Fruit fly (Drosophila melanogaster) whole organism, wandering third instar larva: ENCODE results near the gene CG31924.

Experiments used
- Abd-B ChIP-seq: fragments of >200 bp; optimal IDR thresholded peaks from 2 replicates; lab custom pipeline; 2017; ENCODE audit warnings: missing biosample characterization, missing genetic modification characterization
- CG32264 ChIP-seq: fragments of 200-800 bp; sonication (Bioruptor generic); optimal IDR thresholded peaks from 2 replicates; lab custom pipeline; 2016; ENCODE audit warnings: missing biosample characterization, missing genetic modification characterization
- CG9705 ChIP-seq: fragments of 200-800 bp; sonication (Bioruptor generic); optimal IDR thresholded peaks from 2 replicates; lab custom pipeline; 2018; ENCODE audit warnings: missing biosample characterization, mild to moderate bottlenecking, missing genetic modification characterization
- CrebA ChIP-seq: fragments of 200-800 bp; sonication (Bioruptor generic); optimal IDR thresholded peaks from 2 replicates; lab custom pipeline; 2016; ENCODE audit warnings: missing biosample characterization, mild to moderate bottlenecking, missing genetic modification characterization, borderline replicate concordance
- Dfd ChIP-seq: fragments of >200 bp; optimal IDR thresholded peaks from 2 replicates; lab custom pipeline; 2017; ENCODE audit warnings: missing biosample characterization, missing genetic modification characterization
- GATAd ChIP-seq: sonication (Bioruptor generic); optimal IDR thresholded peaks from 2 replicates; lab custom pipeline; 2016; ENCODE audit warnings: missing biosample characterization, missing genetic modification characterization
- HLH106 ChIP-seq: fragments of 200-800 bp; optimal IDR thresholded peaks from 3 replicates; lab custom pipeline; 2019; ENCODE audit warnings: missing biosample characterization, mild to moderate bottlenecking, missing genetic modification characterization, moderate library complexity
- Hnf4 ChIP-seq: fragments of 200-800 bp; sonication (Bioruptor generic); optimal IDR thresholded peaks from 2 replicates; lab custom pipeline; 2016; ENCODE audit warnings: missing biosample characterization, mild to moderate bottlenecking, missing genetic modification characterization
- Hr83 ChIP-seq: fragments of 200-300 bp; sonication (Bioruptor generic); optimal IDR thresholded peaks from 2 replicates; lab custom pipeline; 2016; ENCODE audit warnings: missing biosample characterization, mild to moderate bottlenecking, missing genetic modification characterization, moderate library complexity; ENCODE audit not compliant: poor library complexity, severe bottlenecking
- Jra ChIP-seq: sonication (Bioruptor generic); optimal IDR thresholded peaks from 2 replicates; lab custom pipeline; 2016; ENCODE audit warnings: missing biosample characterization, missing genetic modification characterization
- Mio ChIP-seq: sonication (Bioruptor generic); optimal IDR thresholded peaks from 2 replicates; lab custom pipeline; 2016; ENCODE audit warnings: missing biosample characterization, missing genetic modification characterization
- Myc ChIP-seq: fragments of >200 bp; optimal IDR thresholded peaks from 2 replicates; lab custom pipeline; 2017
- N ChIP-seq: fragments of >200 bp; optimal IDR thresholded peaks from 2 replicates; lab custom pipeline; 2018; ENCODE audit warnings: missing biosample characterization, missing external identifiers, missing genetic modification characterization
- OdsH ChIP-seq: fragments of 200-800 bp; sonication (Bioruptor generic); optimal IDR thresholded peaks from 2 replicates; lab custom pipeline; 2016; ENCODE audit warnings: missing biosample characterization, mild to moderate bottlenecking, missing genetic modification characterization
- Rel ChIP-seq, 2 experiments: fragments of 200-800 bp; sonication (Bioruptor generic) in 1 of 2; optimal IDR thresholded peaks; 2 replicates in 1 of 2; 3 replicates in 1 of 2; lab custom pipeline; 2016 to 2019; ENCODE audit warnings: mild to moderate bottlenecking in 2 of 2, missing biosample characterization in 2 of 2, missing genetic modification characterization in 2 of 2, moderate library complexity in 1 of 2
- Sp1 ChIP-seq: fragments of 200-800 bp; sonication (Bioruptor generic); optimal IDR thresholded peaks from 3 replicates; lab custom pipeline; 2019; ENCODE audit warnings: missing biosample characterization, mild to moderate bottlenecking, missing genetic modification characterization, moderate library complexity
- Vsx2 ChIP-seq: fragments of 200-300, 225-300 bp; sonication (Bioruptor generic); optimal IDR thresholded peaks from 2 replicates; lab custom pipeline; 2018; ENCODE audit warnings: missing biosample characterization, missing genetic modification characterization; ENCODE audit not compliant: partially characterized antibody
- br ChIP-seq: fragments of 200-800 bp; sonication (Bioruptor generic); optimal IDR thresholded peaks from 2 replicates; lab custom pipeline; 2016; ENCODE audit warnings: missing biosample characterization, missing genetic modification characterization
- brk ChIP-seq: fragments of 200-800 bp; sonication (Bioruptor generic); optimal IDR thresholded peaks from 2 replicates; lab custom pipeline; 2016; ENCODE audit warnings: missing biosample characterization, mild to moderate bottlenecking, missing genetic modification characterization
- dl ChIP-seq, 2 experiments: fragments of 175-275, 200-275 bp in 1 of 2; fragments of 200-275 bp in 1 of 2; sonication (Bioruptor generic); optimal IDR thresholded peaks; lab custom pipeline; 2018; ENCODE audit warnings: mild to moderate bottlenecking in 2 of 2, missing biosample characterization in 2 of 2, missing genetic modification characterization in 2 of 2, moderate library complexity in 2 of 2; ENCODE audit not compliant: partially characterized antibody in 2 of 2, insufficient read depth in 1 of 2
- dsf ChIP-seq: sonication (Bioruptor generic); optimal IDR thresholded peaks from 2 replicates; lab custom pipeline; 2016; ENCODE audit warnings: missing biosample characterization, missing genetic modification characterization, borderline replicate concordance
- ey ChIP-seq: fragments of 200-800 bp; sonication (Bioruptor generic); optimal IDR thresholded peaks from 2 replicates; lab custom pipeline; 2016; ENCODE audit warnings: missing biosample characterization, missing genetic modification characterization
- fru ChIP-seq: fragments of 200-800 bp; sonication (Bioruptor generic); optimal IDR thresholded peaks from 3 replicates; lab custom pipeline; 2016; ENCODE audit warnings: missing biosample characterization, mild to moderate bottlenecking, missing genetic modification characterization
- h ChIP-seq: fragments of 200-800 bp; sonication (Bioruptor generic); optimal IDR thresholded peaks from 3 replicates; lab custom pipeline; 2016; ENCODE audit warnings: missing biosample characterization, mild to moderate bottlenecking, missing genetic modification characterization
- jim ChIP-seq: fragments of 175-275, 200-325 bp; sonication (Bioruptor generic); optimal IDR thresholded peaks from 2 replicates; lab custom pipeline; 2016; ENCODE audit warnings: missing biosample characterization, mild to moderate bottlenecking, missing genetic modification characterization
- lola ChIP-seq: fragments of >200 bp; optimal IDR thresholded peaks from 2 replicates; lab custom pipeline; 2017; ENCODE audit warnings: missing biosample characterization, missing genetic modification characterization
- pan ChIP-seq: fragments of >200 bp; optimal IDR thresholded peaks from 2 replicates; lab custom pipeline; 2017
- psq ChIP-seq: fragments of 200-800 bp; sonication (Bioruptor generic); optimal IDR thresholded peaks from 3 replicates; lab custom pipeline; 2017; ENCODE audit warnings: missing biosample characterization, mild to moderate bottlenecking, missing genetic modification characterization, moderate library complexity
- sage ChIP-seq: fragments of 200-800 bp; sonication (Bioruptor generic); optimal IDR thresholded peaks from 2 replicates; lab custom pipeline; 2016; ENCODE audit warnings: missing biosample characterization, mild to moderate bottlenecking, missing genetic modification characterization
- sv ChIP-seq: fragments of 200-800 bp; sonication (Bioruptor generic); optimal IDR thresholded peaks from 3 replicates; lab custom pipeline; 2016; ENCODE audit warnings: missing biosample characterization, missing genetic modification characterization
- tai ChIP-seq: sonication (Bioruptor generic); optimal IDR thresholded peaks from 2 replicates; lab custom pipeline; 2016; ENCODE audit warnings: missing biosample characterization, missing genetic modification characterization
- usp ChIP-seq: fragments of >200 bp; optimal IDR thresholded peaks from 2 replicates; lab custom pipeline; 2017; ENCODE audit warnings: missing biosample characterization, missing genetic modification characterization
- woc ChIP-seq: sonication (Bioruptor generic); optimal IDR thresholded peaks from 2 replicates; lab custom pipeline; 2016; ENCODE audit warnings: missing biosample characterization, mild to moderate bottlenecking, missing genetic modification characterization

Gene CG31924

DNA sequence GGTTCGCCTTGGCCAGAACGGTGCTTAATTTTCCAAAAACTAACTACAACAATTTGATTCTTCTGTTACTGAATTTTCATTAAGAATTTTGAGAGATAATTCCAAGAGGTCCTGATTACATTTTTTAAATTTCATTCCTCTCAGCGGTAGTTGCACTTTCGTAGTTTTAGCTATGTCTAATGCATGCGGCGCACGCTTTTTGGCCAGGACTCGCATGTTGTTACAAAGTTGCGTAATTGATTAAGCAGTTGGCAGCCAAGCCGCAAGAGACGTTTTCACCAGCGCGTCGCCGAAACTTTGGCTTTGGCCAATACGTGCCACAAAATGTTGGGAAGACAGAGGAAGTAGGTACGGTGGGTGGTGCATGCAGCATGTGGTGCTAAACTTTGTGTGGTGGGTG, 1.1 kb upstream of the CG31924 start, which contains the start of gene CG5565:
Gene CG5565 (minus strand): TSS at position 101 of the 400 bp plus-strand sequence.
- TF ChIP-seq Rel (GFP tag; optimal IDR thresholded peaks at IDR 0.05; lab: Kevin White, UChicago) (no peak), Rel (tag; optimal IDR thresholded peaks at IDR 0.05; lab: Kevin White, UChicago) (no peak), ey (GFP tag; lab: Kevin White, UChicago) (no peak), GATAd (GFP tag; lab: Kevin White, UChicago) (no peak), Jra (GFP tag; lab: Kevin White, UChicago) (no peak), lola (GFP tag; lab: Kevin White, UChicago) (no peak), Vsx2 (GFP tag; lab: Kevin White, UChicago) (no peak), Hnf4 (no peak), sage (GFP tag; lab: Kevin White, UChicago) (no peak), tai (GFP tag; lab: Kevin White, UChicago) (no peak), pan (no peak), woc (GFP tag; lab: Kevin White, UChicago) (no peak), Abd-B (GFP tag; lab: Kevin White, UChicago) (no peak), Hr83 (GFP tag; lab: Kevin White, UChicago) (no peak), N (GFP tag; lab: Kevin White, UChicago) (no peak), dl (GFP tag; optimal IDR thresholded peaks at IDR 0.05; lab: Kevin White, UChicago; ENCODE audit: insufficient read depth in 1 of 2, partially characterized antibody in 2 of 2) (no peak), br (GFP tag; lab: Kevin White, UChicago) (no peak)

- TF ChIP-seq CrebA (no peak), fru (GFP tag; lab: Kevin White, UChicago) (no peak), CG9705 (no peak), sv (GFP tag; lab: Kevin White, UChicago) (no peak)
These were observed 710 bp downstream of the CG31924 start, which contains the start of gene CG5561 for dm6 chr2L:1354009-1354408. TSS of gene CG5561 (minus strand) at chr2L:1354109.

DNA sequence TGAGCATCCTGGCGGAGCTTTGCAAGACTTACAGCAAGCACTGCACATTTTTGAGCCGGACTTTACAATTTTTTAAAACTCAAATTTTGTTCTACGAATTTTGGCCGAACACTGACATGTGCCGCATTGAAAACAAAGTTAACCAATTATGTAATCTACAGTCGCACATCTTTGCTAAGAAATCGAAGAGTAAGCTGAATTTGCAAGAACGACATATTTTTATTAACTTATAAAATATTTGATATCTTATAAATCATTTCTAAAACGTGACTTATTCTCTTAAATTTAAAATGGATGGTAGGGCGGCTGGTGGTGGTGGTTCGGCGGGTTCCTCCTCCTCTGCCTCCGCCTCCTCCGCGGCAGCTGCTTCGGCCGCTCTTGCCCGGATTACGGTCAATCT, 2.0 kb downstream of the CG31924 start, which contains the start of gene CG5556:
Gene CG5556 (minus strand): TSS at position 101 of the 400 bp plus-strand sequence.
- TF ChIP-seq Myc (lab: Kevin White, UChicago) (no peak), Hr83 (GFP tag; lab: Kevin White, UChicago) (no peak), woc (GFP tag; lab: Kevin White, UChicago) (no peak)
- TF ChIP-seq, all 38 proteins: peak for 0

DNA sequence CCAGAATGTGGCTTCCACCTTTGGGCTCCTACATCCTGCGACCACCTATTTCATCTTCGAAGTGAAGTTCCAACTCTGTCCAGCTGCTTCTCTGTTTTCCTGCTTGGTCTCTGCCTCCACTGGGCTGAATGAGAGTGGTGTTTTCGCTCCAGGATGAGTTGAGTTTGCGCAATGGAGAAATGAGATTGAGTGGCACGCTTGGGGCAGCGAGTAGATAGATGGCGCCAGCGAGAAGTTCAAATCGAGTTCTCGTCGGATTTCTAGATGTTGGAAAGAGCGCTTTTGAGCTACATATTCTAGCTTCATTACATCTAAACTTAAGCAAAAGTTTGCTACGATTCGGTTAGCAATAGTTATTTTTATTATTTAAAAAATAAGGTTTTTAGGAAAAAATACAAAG, 8.7 kb downstream of the CG31924 start:
- TF ChIP-seq OdsH (GFP tag; lab: Kevin White, UChicago), result no peak
- no peak for TF ChIP-seq HLH106
- TF ChIP-seq CG32264 (GFP tag; lab: Kevin White, UChicago), result no peak
- TF ChIP-seq psq, result no peak
- no peak for TF ChIP-seq sage (GFP tag; lab: Kevin White, UChicago)
- TF ChIP-seq Mio (GFP tag; lab: Kevin White, UChicago), result no peak
- TF ChIP-seq Hr83 (GFP tag; lab: Kevin White, UChicago), result no peak
- TF ChIP-seq jim (GFP tag; lab: Kevin White, UChicago), result no peak
- no peak for TF ChIP-seq N (GFP tag; lab: Kevin White, UChicago)
- no peak for TF ChIP-seq dsf
- no peak for TF ChIP-seq Dfd (GFP tag; lab: Kevin White, UChicago)
- TF ChIP-seq h (GFP tag; lab: Kevin White, UChicago), result no peak
- TF ChIP-seq Jra (GFP tag; lab: Kevin White, UChicago), result no peak
- TF ChIP-seq lola (GFP tag; lab: Kevin White, UChicago), result no peak

DNA sequence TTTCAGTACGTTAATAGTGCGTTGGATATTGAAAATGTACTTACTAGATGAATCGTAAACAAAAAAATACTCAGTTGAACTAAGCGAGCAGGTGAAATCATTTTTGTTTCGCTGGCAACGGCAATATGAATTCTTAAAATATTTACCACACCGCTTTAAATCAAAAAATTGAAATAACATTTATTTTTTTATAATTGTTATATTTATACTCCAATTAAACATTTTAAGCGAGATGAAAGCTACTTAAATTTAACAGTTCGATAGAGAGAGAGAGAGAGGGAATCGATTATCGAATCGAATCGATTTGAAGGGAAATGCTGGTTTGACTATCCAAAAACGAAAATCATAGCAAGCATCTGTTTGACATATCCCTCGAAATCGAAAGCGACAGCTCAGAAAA, 10.6 kb downstream of the CG31924 start, which contains the start of the genes CG33922 and Cdlc2:
Gene CG33922 (minus strand): TSS at position 101 of the 400 bp plus-strand sequence.
Gene Cdlc2 (plus strand): TSS at position 330 of the 400 bp plus-strand sequence.
- TF ChIP-seq dsf (no peak), CG32264 (GFP tag; lab: Kevin White, UChicago) (no peak), pan (no peak), Abd-B (GFP tag; lab: Kevin White, UChicago) (no peak), N (GFP tag; lab: Kevin White, UChicago) (no peak), CG9705 (no peak), Hnf4 (no peak), sv (GFP tag; lab: Kevin White, UChicago) (no peak), HLH106 (no peak), ey (GFP tag; lab: Kevin White, UChicago) (no peak), Sp1 (no peak), usp (GFP tag; lab: Kevin White, UChicago) (no peak), brk (GFP tag; lab: Kevin White, UChicago) (no peak), tai (GFP tag; lab: Kevin White, UChicago) (no peak), Jra (GFP tag; lab: Kevin White, UChicago) (no peak)
